Fruit fly (Drosophila melanogaster): ENCODE results near the gene CG7668.
A peak's percentile ranks its signal among the peaks of the same experiment; 100 is the strongest.

The CG7668 gene

DNA sequence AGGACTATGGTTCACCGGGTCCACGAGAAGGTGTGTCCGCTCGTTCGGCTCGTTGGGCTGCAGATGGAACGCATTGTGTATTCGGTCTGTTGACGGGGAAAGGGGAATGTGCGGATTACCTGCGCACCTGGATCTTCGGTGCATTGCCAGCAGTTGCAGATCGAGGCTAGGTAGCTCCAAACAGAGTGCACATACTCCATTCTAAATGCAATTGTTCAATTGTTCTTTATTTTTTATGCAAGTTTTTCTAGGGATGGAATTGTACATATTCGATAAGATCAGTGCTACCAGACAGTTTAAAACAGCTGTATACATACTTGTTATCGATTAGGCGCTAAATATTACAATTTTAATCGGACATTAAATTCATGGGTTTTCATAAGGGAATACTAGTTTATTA is 26.2 kb downstream of the CG7668 start, which contains the start of gene Lamtor1:
Gene Lamtor1, minus strand, starts transcription at position 268 of the 400 bp plus-strand sequence.
- TF ChIP-seq Bgb (GFP tag; IDR thresholded peaks at IDR 0.05; ENCODE audit: partially characterized antibody) (peak; percentile 53; the same call in 1 of the 2 replicates), zen2 (GFP tag; IDR thresholded peaks at IDR 0.05; ENCODE audit: partially characterized antibody) (no peak), nerfin-2 (GFP tag; IDR thresholded peaks at IDR 0.05; ENCODE audit: partially characterized antibody) (peak; percentile 10; the same call in 1 of the 2 replicates), sr (GFP tag; IDR thresholded peaks at IDR 0.05) (no peak), Lhr (GFP tag; optimal IDR thresholded peaks at IDR 0.05) (peak; percentile 20), CG1024 (GFP tag; IDR thresholded peaks at IDR 0.05) (no peak), ap (GFP tag; IDR thresholded peaks at IDR 0.05) (no peak), Myb (GFP tag; optimal IDR thresholded peaks at IDR 0.05) (no peak), CG8478 (optimal IDR thresholded peaks at IDR 0.05) (no peak), D (optimal IDR thresholded peaks at IDR 0.05) (peak; percentile 73), D (GFP tag; optimal IDR thresholded peaks at IDR 0.05) (no peak), tup (GFP tag; optimal IDR thresholded peaks at IDR 0.05) (no peak), Dp (GFP tag; optimal IDR thresholded peaks at IDR 0.05) (peak; percentile 94), ttk (GFP tag; IDR thresholded peaks at IDR 0.05) (no peak), ind (GFP tag; optimal IDR thresholded peaks at IDR 0.05) (no peak), Ets97D (GFP tag; optimal IDR thresholded peaks at IDR 0.05) (no peak), CG6254 (GFP tag; optimal IDR thresholded peaks at IDR 0.05) (no peak), crp (GFP tag; optimal IDR thresholded peaks at IDR 0.05) (peak in 1 of 2 experiments; percentile 80), E2f2 (GFP tag; IDR thresholded peaks at IDR 0.05) (peak; percentile 96), YL-1 (GFP tag; optimal IDR thresholded peaks at IDR 0.05) (peak; percentile 13), CG14014 (GFP tag; IDR thresholded peaks at IDR 0.05) (no peak), Sry-δ (GFP tag; optimal IDR thresholded peaks at IDR 0.05) (peak; percentile 83), CG14050 (GFP tag; IDR thresholded peaks at IDR 0.05) (no peak), Hr78 (GFP tag; optimal IDR thresholded peaks at IDR 0.05) (no peak), gce (GFP tag; IDR thresholded peaks at IDR 0.05) (no peak), CG17568 (GFP tag; optimal IDR thresholded peaks at IDR 0.05) (no peak), HLH4C (GFP tag; IDR thresholded peaks at IDR 0.05; ENCODE audit: partially characterized antibody) (peak; percentile 52; the same call in 2 of the 3 replicates), Dref (GFP tag; IDR thresholded peaks at IDR 0.05) (peak; percentile 90), CG2116 (GFP tag; optimal IDR thresholded peaks at IDR 0.05) (peak; percentile 53), Rfx (GFP tag; IDR thresholded peaks at IDR 0.05) (no peak), NfI (GFP tag; optimal IDR thresholded peaks at IDR 0.05) (no peak), CG9932 (GFP tag; IDR thresholded peaks at IDR 0.05) (no peak), sob (GFP tag; IDR thresholded peaks at IDR 0.05) (no peak), CG6175 (GFP tag; IDR thresholded peaks at IDR 0.05) (no peak), ewg (GFP tag; optimal IDR thresholded peaks at IDR 0.05) (no peak), CG4617 (GFP tag; optimal IDR thresholded peaks at IDR 0.05; ENCODE audit: borderline replicate concordance) (peak; percentile 83), stwl (tag; optimal IDR thresholded peaks at IDR 0.05) (peak; percentile 68), Dbx (GFP tag; IDR thresholded peaks at IDR 0.05) (no peak), CG13287 (GFP tag; IDR thresholded peaks at IDR 0.05; ENCODE audit: partially characterized antibody) (peak; percentile 57), dmrt11E (tag; optimal IDR thresholded peaks at IDR 0.05) (no peak), CG3065 (GFP tag; optimal IDR thresholded peaks at IDR 0.05) (no peak), CG12236 (GFP tag; optimal IDR thresholded peaks at IDR 0.05) (no peak), CG16779 (GFP tag; IDR thresholded peaks at IDR 0.05) (no peak), vnd (GFP tag; IDR thresholded peaks at IDR 0.05; ENCODE audit: partially characterized antibody) (0 out of 3 replicates have a peak, but pooled peaks have one; percentile 14), CG1233 (GFP tag; optimal IDR thresholded peaks at IDR 0.05) (no peak), Dll (GFP tag; IDR thresholded peaks at IDR 0.05; ENCODE audit: partially characterized antibody) (0 out of 4 replicates have a peak, but pooled peaks have one; percentile 23), CG6791 (GFP tag; IDR thresholded peaks at IDR 0.05; ENCODE audit: partially characterized antibody) (peak; percentile 14; the same call in 1 of the 3 replicates), crol (GFP tag; IDR thresholded peaks at IDR 0.05) (no peak), amos (GFP tag; IDR thresholded peaks at IDR 0.05; ENCODE audit: partially characterized antibody) (peak; percentile 21; the same call in 1 of the 2 replicates), tll (GFP tag; optimal IDR thresholded peaks at IDR 0.05) (no peak)
